2 fruit fly cellular contexts compared by ENCODE assay signal in genomic region chr3L:16166217-16166997, dm6.
TF ChIP-seq lines count a peak whose summit lies in the region.

No protein-coding gene starts in this region.

TF ChIP-seq in whole organism, embryonic, 481 proteins besides CTCF, POLR2A, EP300 and RAD21 (continued from another document):
- TF ChIP-seq CG10543 (GFP tag; optimal IDR thresholded peaks at IDR 0.05; lab: Kevin White, UChicago) (peak; percentile 54), chinmo (GFP tag; IDR thresholded peaks at IDR 0.05; lab: Robert Waterston, UW; ENCODE audit: partially characterized antibody) (0 out of 4 replicates have a peak, but pooled peaks have one; percentile 39), so (GFP tag; IDR thresholded peaks at IDR 0.05; lab: Robert Waterston, UW) (0 out of 3 replicates have a peak, but pooled peaks have one; percentile 31), CG4360 (GFP tag; IDR thresholded peaks at IDR 0.05; lab: Robert Waterston, UW) (no peak), CG17359 (tag; optimal IDR thresholded peaks at IDR 0.05; lab: Kevin White, UChicago) (peak; percentile 31), sd (tag; optimal IDR thresholded peaks at IDR 0.05; lab: Kevin White, UChicago) (peak; percentile 27), toy (GFP tag; IDR thresholded peaks at IDR 0.05; lab: Robert Waterston, UW) (0 out of 2 replicates have a peak, but pooled peaks have one; percentile 23), Sox100B (GFP tag; optimal IDR thresholded peaks at IDR 0.05; lab: Kevin White, UChicago) (peak; percentile 15), BtbVII (GFP tag; optimal IDR thresholded peaks at IDR 0.05; lab: Kevin White, UChicago) (peak; percentile 1)

TF ChIP-seq in whole organism, prepupa, 60 proteins besides CTCF, POLR2A, EP300 and RAD21 (continued from another document):
- TF ChIP-seq CG11762 (GFP tag; optimal IDR thresholded peaks at IDR 0.05; lab: Kevin White, UChicago; ENCODE audit: insufficient read depth): no peak
- no peak for TF ChIP-seq CG3032 (tag; optimal IDR thresholded peaks at IDR 0.05; lab: Kevin White, UChicago)
- no peak for TF ChIP-seq fd59A (GFP tag; optimal IDR thresholded peaks at IDR 0.05; lab: Kevin White, UChicago)
- no peak for TF ChIP-seq Hr4 (GFP tag; optimal IDR thresholded peaks at IDR 0.05; lab: Kevin White, UChicago)
- TF ChIP-seq CG4318 (GFP tag; optimal IDR thresholded peaks at IDR 0.05; lab: Kevin White, UChicago): no peak
- no peak for TF ChIP-seq Sox14 (GFP tag; optimal IDR thresholded peaks at IDR 0.05; lab: Kevin White, UChicago)
- TF ChIP-seq CG6276 (GFP tag; optimal IDR thresholded peaks at IDR 0.05; lab: Kevin White, UChicago): no peak
- TF ChIP-seq dac (GFP tag; optimal IDR thresholded peaks at IDR 0.05; lab: Kevin White, UChicago): no peak
- TF ChIP-seq esn (GFP tag; optimal IDR thresholded peaks at IDR 0.05; lab: Kevin White, UChicago): no peak
- no peak for TF ChIP-seq ss (GFP tag; optimal IDR thresholded peaks at IDR 0.05; lab: Kevin White, UChicago)
- peak; percentile 40 for TF ChIP-seq svp (GFP tag; lab: Kevin White, UChicago)
- no peak for TF ChIP-seq CG6792 (GFP tag; optimal IDR thresholded peaks at IDR 0.05; lab: Kevin White, UChicago)
- TF ChIP-seq Eip78C (GFP tag; lab: Kevin White, UChicago): peak; percentile 62
